Worm (Caenorhabditis elegans) whole organism, dauer: ENCODE results near the gene R05D3.3.

Experiments
- unc-62 ChIP-seq: sonication (generic microtip); optimal IDR thresholded peaks from 2 replicates; lab custom pipeline; 2017; ENCODE audit warnings: missing biosample characterization, missing genetic modification reagents, missing genetic modification characterization

R05D3.3 gene

ce11 chrIII:8395685-8396084 is 31.9 kb downstream of the R05D3.3 start, which contains the start of gene ZK353.3:
TSS of gene ZK353.3 (plus strand) at chrIII:8395985.
- no peak for TF ChIP-seq unc-62 (GFP tag; lab: Kevin White, UChicago)

ce11 chrIII:8398411-8398810 is 34.6 kb downstream of the R05D3.3 start, which contains the start of gene ZK353.2:
TSS of gene ZK353.2 (plus strand) at chrIII:8398711.
- no peak for TF ChIP-seq unc-62 (GFP tag; lab: Kevin White, UChicago)

DNA sequence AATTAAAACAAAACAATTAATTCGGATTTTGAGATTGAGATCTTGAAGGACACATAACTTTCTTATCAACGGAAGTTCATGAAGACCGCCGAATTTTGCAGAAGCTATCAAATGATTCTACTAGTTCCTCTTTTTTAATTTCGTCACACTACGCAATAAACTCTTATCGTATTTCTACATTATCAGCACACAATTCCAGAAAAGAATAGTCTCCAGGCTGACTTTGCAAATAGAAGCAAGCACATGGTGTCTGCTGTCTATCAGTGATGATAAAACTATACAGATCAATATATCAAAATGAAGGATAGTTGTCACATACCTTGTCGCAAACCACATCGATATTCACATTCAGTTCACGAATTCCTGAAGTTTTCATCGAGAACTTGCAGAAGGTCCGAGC is 36.7 kb downstream of the R05D3.3 start:
- TF ChIP-seq unc-62 (GFP tag; lab: Kevin White, UChicago), result no peak

- no peak for TF ChIP-seq unc-62 (GFP tag; lab: Kevin White, UChicago)
These were observed 38.1 kb downstream of the R05D3.3 start, which contains the start of gene lap-1 for ce11 chrIII:8401887-8402286. TSS of gene lap-1 (minus strand) at chrIII:8401928.

- TF ChIP-seq unc-62 (GFP tag; lab: Kevin White, UChicago), result no peak
These were observed 38.8 kb downstream of the R05D3.3 start for ce11 chrIII:8402633-8403032.

ce11 chrIII:8403507-8403906 is 39.7 kb downstream of the R05D3.3 start, which contains the start of gene cutc-1:
TSS of gene cutc-1 (minus strand) at chrIII:8403607.
- TF ChIP-seq unc-62 (GFP tag; lab: Kevin White, UChicago), result no peak

DNA sequence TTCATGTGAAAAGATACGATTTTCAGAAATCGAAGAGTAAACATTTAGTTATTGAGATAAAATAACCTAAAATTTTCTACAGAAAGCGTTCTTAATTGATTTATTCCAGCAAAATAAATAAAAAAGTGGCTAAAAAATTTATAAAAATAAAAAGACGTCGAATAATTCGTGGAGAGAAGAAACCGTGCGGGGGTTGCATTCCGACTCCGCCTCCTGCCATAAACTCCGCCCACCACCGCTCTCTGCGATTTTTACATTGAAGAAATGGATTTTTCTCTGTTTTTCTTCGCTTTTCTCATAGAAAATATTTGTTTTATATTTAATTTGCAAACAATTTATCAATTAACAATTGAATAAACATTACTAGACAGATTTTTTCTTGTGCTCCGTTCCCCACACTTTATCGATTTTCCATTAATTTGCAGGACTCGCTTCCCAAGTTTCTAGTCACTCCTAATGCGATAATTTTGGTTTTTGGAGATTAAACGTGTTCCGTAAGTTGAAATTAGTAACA is 41.7 kb downstream of the R05D3.3 start, which contains the start of the genes ubxn-4 and cyy-1:
Gene ubxn-4 (minus strand): TSS at position 114 of the 514 bp plus-strand sequence.
Gene cyy-1 (plus strand): TSS at position 426 of the 514 bp plus-strand sequence.
- TF ChIP-seq unc-62 (GFP tag; lab: Kevin White, UChicago), result no peak

- TF ChIP-seq unc-62 (GFP tag; lab: Kevin White, UChicago), result no peak
These were observed 45.4 kb downstream of the R05D3.3 start, which contains the start of gene ZK353.9 for ce11 chrIII:8409166-8409565. TSS of gene ZK353.9 (plus strand) at chrIII:8409496.

- TF ChIP-seq unc-62 (GFP tag; lab: Kevin White, UChicago), result no peak
These were observed 46.9 kb downstream of the R05D3.3 start for ce11 chrIII:8410747-8411146.

DNA sequence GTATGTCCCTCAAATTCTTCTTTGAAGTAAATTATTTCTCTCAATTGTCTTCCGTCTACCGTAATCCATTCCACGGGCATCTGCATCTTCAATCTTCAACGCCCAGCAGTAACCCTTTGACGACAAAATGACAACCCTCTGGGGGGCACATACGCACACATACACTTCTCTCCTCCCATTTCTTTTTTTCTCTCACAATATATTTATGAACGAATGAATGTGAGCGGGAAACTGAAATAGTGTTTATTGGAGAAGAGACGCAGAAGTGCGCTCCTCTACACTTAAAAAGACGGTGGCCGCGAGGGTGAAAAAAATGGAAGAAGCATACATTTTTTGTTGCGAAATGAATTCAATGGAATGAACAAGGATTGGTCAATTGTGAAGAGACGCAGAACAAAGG is 48.2 kb downstream of the R05D3.3 start:
- no peak for TF ChIP-seq unc-62 (GFP tag; lab: Kevin White, UChicago)

DNA sequence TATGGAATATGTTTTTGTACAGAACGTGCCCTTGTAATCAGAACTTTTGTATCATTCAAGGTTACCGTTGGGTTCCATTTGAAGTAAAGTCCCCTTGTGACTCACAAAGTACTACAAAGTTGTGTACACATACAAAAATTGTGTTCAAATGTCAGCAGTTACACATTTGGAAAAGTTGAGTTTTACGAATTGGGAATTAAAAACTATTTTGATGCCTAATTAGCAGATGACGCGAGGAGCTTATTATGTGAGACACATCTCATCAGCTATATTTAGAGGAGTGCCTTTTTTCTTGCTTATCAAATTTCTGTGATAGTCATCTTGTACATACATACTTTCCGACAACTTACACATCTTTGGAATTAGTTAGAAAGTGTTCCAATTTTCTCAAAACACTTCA is 49.7 kb downstream of the R05D3.3 start:
- TF ChIP-seq unc-62 (GFP tag; lab: Kevin White, UChicago), result no peak
